Fruit fly (Drosophila melanogaster) whole organism, embryonic: Measurements from ENCODE around the gene h-cup.

Source experiments
- Ada2b ChIP-seq: fragments of 200-800 bp; sonication (Bioruptor generic); IDR thresholded peaks from 2 replicates; pipeline ENCODE4 v1.3.6; 2022; ENCODE audit warnings: missing biosample characterization, missing genetic modification characterization
- Awh ChIP-seq: fragments of 200-800 bp; sonication (Bioruptor generic); IDR thresholded peaks from 2 replicates; pipeline ENCODE4, ENCODE4 v1.3.6; 2022; ENCODE audit warnings: missing biosample characterization, missing genetic modification characterization
- Bteb2 ChIP-seq: fragments of 200-800 bp; sonication (Bioruptor generic); optimal IDR thresholded peaks from 2 replicates; lab custom pipeline; 2016; ENCODE audit warnings: missing biosample characterization, missing genetic modification characterization
- CG1024 ChIP-seq: fragments of 200-800 bp; sonication (Bioruptor generic); IDR thresholded peaks from 2 replicates; pipeline ENCODE4 v1.3.6; 2022; ENCODE audit warnings: missing biosample characterization, missing genetic modification characterization
- CG10543 ChIP-seq: fragments of 200-800 bp; sonication (Bioruptor generic); optimal IDR thresholded peaks from 3 replicates; lab custom pipeline; 2017; ENCODE audit warnings: missing biosample characterization, mild to moderate bottlenecking, missing genetic modification characterization, moderate library complexity
- CG11398 ChIP-seq: fragments of 200-800 bp; sonication (Bioruptor generic); optimal IDR thresholded peaks from 2 replicates; lab custom pipeline; 2016; ENCODE audit warnings: missing biosample characterization, missing genetic modification characterization
- CG12071 ChIP-seq: fragments of 200-800 bp; sonication (Bioruptor generic); optimal IDR thresholded peaks from 3 replicates; lab custom pipeline; 2018; ENCODE audit warnings: missing biosample characterization, mild to moderate bottlenecking, missing genetic modification characterization
- CG15269 ChIP-seq: fragments of 200-800 bp; sonication (Bioruptor generic); optimal IDR thresholded peaks from 2 replicates; lab custom pipeline; 2018; ENCODE audit warnings: missing biosample characterization, mild to moderate bottlenecking, missing genetic modification characterization, moderate library complexity
- CG16813 ChIP-seq: fragments of 200-800 bp; sonication (Bioruptor generic); IDR thresholded peaks from 3 replicates; pipeline ENCODE4 v1.3.6; 2022; ENCODE audit warnings: missing biosample characterization, missing genetic modification characterization; ENCODE audit not compliant: partially characterized antibody
- CG17186 ChIP-seq: fragments of 200-800 bp; sonication (Bioruptor generic); optimal IDR thresholded peaks from 3 replicates; lab custom pipeline; 2017; ENCODE audit warnings: missing biosample characterization, missing genetic modification reagents, missing genetic modification characterization
- CG17361 ChIP-seq: fragments of 200-800 bp; sonication (Bioruptor generic); IDR thresholded peaks from 3 replicates; pipeline ENCODE4 v1.3.6; 2022; ENCODE audit warnings: missing biosample characterization, missing genetic modification characterization
- CG17612 ChIP-seq: fragments of 200-800 bp; sonication (Bioruptor generic); IDR thresholded peaks from 2 replicates; pipeline ENCODE4 v1.3.6; 2022; ENCODE audit warnings: missing biosample characterization, missing genetic modification characterization
- CG2712 ChIP-seq: fragments of 200-800 bp; optimal IDR thresholded peaks from 3 replicates; lab custom pipeline; 2019; ENCODE audit warnings: missing biosample characterization, mild to moderate bottlenecking, missing genetic modification characterization, moderate library complexity
- CG3407 ChIP-seq: fragments of 200-800 bp; sonication (Bioruptor generic); optimal IDR thresholded peaks from 2 replicates; lab custom pipeline; 2018; ENCODE audit warnings: missing biosample characterization, mild to moderate bottlenecking, missing genetic modification characterization
- CG4424 ChIP-seq: fragments of 200-800 bp; sonication (Bioruptor generic); optimal IDR thresholded peaks from 3 replicates; lab custom pipeline; 2016; ENCODE audit warnings: missing biosample characterization, missing genetic modification characterization
- CG7745 ChIP-seq: fragments of 200-800 bp; sonication (Bioruptor generic); optimal IDR thresholded peaks from 2 replicates; lab custom pipeline; 2018; ENCODE audit warnings: missing biosample characterization, mild to moderate bottlenecking, missing genetic modification characterization, moderate library complexity
- CG9437 ChIP-seq: fragments of 200-800 bp; sonication (Bioruptor generic); optimal IDR thresholded peaks from 2 replicates; lab custom pipeline; 2018; ENCODE audit warnings: missing biosample characterization, mild to moderate bottlenecking, missing genetic modification characterization
- CG9609 ChIP-seq: fragments of 200-800 bp; sonication (Bioruptor generic); optimal IDR thresholded peaks from 3 replicates; lab custom pipeline; 2016; ENCODE audit warnings: missing biosample characterization, missing genetic modification characterization
- Chrac-16 ChIP-seq: fragments of 200-800 bp; sonication (Bioruptor generic); optimal IDR thresholded peaks from 3 replicates; lab custom pipeline; 2016; ENCODE audit warnings: missing biosample characterization, missing genetic modification characterization
- Dref ChIP-seq: fragments of 200-800 bp; sonication (Bioruptor generic); IDR thresholded peaks from 2 replicates; pipeline ENCODE4 v1.3.6; 2022; ENCODE audit warnings: missing biosample characterization, missing genetic modification characterization
- E2f1 ChIP-seq: fragments of 200-800 bp; sonication (Bioruptor generic); IDR thresholded peaks from 2 replicates; pipeline ENCODE4 v1.3.6; 2022; ENCODE audit warnings: missing biosample characterization, missing genetic modification characterization
- Ets65A ChIP-seq: fragments of 200-800 bp; sonication (Bioruptor generic); peaks from one replicate; lab custom pipeline; 2016; ENCODE audit warnings: missing biosample characterization, missing genetic modification characterization
- Gsc ChIP-seq: fragments of 200-800 bp; sonication (Bioruptor generic); IDR thresholded peaks from 2 replicates; pipeline ENCODE4 v1.3.6; 2022; ENCODE audit warnings: missing biosample characterization, missing genetic modification characterization
- H15 ChIP-seq: fragments of 200-800 bp; sonication (Bioruptor generic); IDR thresholded peaks from 3 replicates; pipeline ENCODE4 v1.3.6; 2022; ENCODE audit warnings: missing biosample characterization, missing genetic modification characterization
- H2.0 ChIP-seq: fragments of 200-800 bp; sonication (Bioruptor generic); IDR thresholded peaks from 2 replicates; pipeline ENCODE4 v1.3.6; 2022; ENCODE audit warnings: missing biosample characterization, missing genetic modification characterization
- Hsf ChIP-seq: fragments of 200-800 bp; sonication (Bioruptor generic); optimal IDR thresholded peaks from 3 replicates; lab custom pipeline; 2016; ENCODE audit warnings: missing biosample characterization, missing genetic modification characterization
- NC2β ChIP-seq: fragments of 200-800 bp; sonication (Bioruptor generic); optimal IDR thresholded peaks from 2 replicates; lab custom pipeline; 2016; ENCODE audit warnings: missing biosample characterization, missing genetic modification characterization
- Nf-YC ChIP-seq: fragments of 200-800 bp; optimal IDR thresholded peaks from 3 replicates; lab custom pipeline; 2019; ENCODE audit warnings: missing biosample characterization, mild to moderate bottlenecking, missing genetic modification characterization, moderate library complexity
- Oaz ChIP-seq: fragments of 200-800 bp; sonication (Bioruptor generic); IDR thresholded peaks from 2 replicates; pipeline ENCODE4 v1.3.6; 2022; ENCODE audit warnings: missing biosample characterization, missing genetic modification characterization
- Oli ChIP-seq: fragments of 200-800 bp; sonication (Bioruptor generic); optimal IDR thresholded peaks from 2 replicates; lab custom pipeline; 2018; ENCODE audit warnings: missing biosample characterization, mild to moderate bottlenecking, missing genetic modification characterization, moderate library complexity
- Sox102F ChIP-seq: fragments of 200-800 bp; sonication (Bioruptor generic); optimal IDR thresholded peaks from 2 replicates; lab custom pipeline; 2018; ENCODE audit warnings: missing biosample characterization, mild to moderate bottlenecking, missing genetic modification characterization, moderate library complexity
- Spps ChIP-seq: fragments of 200-800 bp; sonication (Bioruptor generic); optimal IDR thresholded peaks from 2 replicates; lab custom pipeline; 2018; ENCODE audit warnings: missing biosample characterization, mild to moderate bottlenecking, missing genetic modification characterization
- Taf1 ChIP-seq: fragments of 200-800 bp; sonication (Bioruptor generic); IDR thresholded peaks from 2 replicates; pipeline ENCODE4 v1.3.6; 2022; ENCODE audit warnings: missing biosample characterization, missing genetic modification characterization
- Xbp1 ChIP-seq: fragments of 200-800 bp; sonication (Bioruptor generic); optimal IDR thresholded peaks from 3 replicates; lab custom pipeline; 2016; ENCODE audit warnings: missing biosample characterization, mild to moderate bottlenecking, missing genetic modification characterization
- ab ChIP-seq: fragments of 200-800 bp; sonication (Bioruptor generic); optimal IDR thresholded peaks from 2 replicates; lab custom pipeline; 2016; ENCODE audit warnings: missing biosample characterization, missing genetic modification characterization
- dm ChIP-seq: fragments of 200-800 bp; sonication (Bioruptor generic); optimal IDR thresholded peaks from 3 replicates; lab custom pipeline; 2016; ENCODE audit warnings: missing biosample characterization, missing genetic modification characterization
- dpn ChIP-seq, 2 experiments: fragments of 200-800 bp; sonication (Bioruptor generic); optimal IDR thresholded peaks; 3 replicates each; lab custom pipeline; 2016; ENCODE audit warnings: missing biosample characterization in 2 of 2, missing genetic modification characterization in 2 of 2
- ems ChIP-seq: fragments of 200-800 bp; sonication (Bioruptor generic); optimal IDR thresholded peaks from 3 replicates; lab custom pipeline; 2016; ENCODE audit warnings: missing biosample characterization, missing genetic modification characterization
- gcm ChIP-seq: fragments of 200-800 bp; sonication (Bioruptor generic); optimal IDR thresholded peaks from 2 replicates; lab custom pipeline; 2019; ENCODE audit warnings: missing biosample characterization, mild to moderate bottlenecking, missing genetic modification characterization, moderate library complexity
- gro ChIP-seq: fragments of 200-800 bp; sonication (Bioruptor generic); optimal IDR thresholded peaks from 2 replicates; lab custom pipeline; 2016; ENCODE audit warnings: missing biosample characterization, missing genetic modification characterization
- gsb ChIP-seq: fragments of 200-800 bp; sonication (Bioruptor generic); IDR thresholded peaks from 2 replicates; pipeline ENCODE4 v1.3.6; 2022; ENCODE audit warnings: missing biosample characterization, missing genetic modification characterization
- gsb-n ChIP-seq: fragments of 200-800 bp; sonication (Bioruptor generic); optimal IDR thresholded peaks from 3 replicates; lab custom pipeline; 2018; ENCODE audit warnings: missing biosample characterization, mild to moderate bottlenecking, missing genetic modification characterization
- hbn ChIP-seq: fragments of 200-800 bp; sonication (Bioruptor generic); IDR thresholded peaks from 2 replicates; pipeline ENCODE4 v1.3.6; 2022; ENCODE audit warnings: missing biosample characterization, missing genetic modification characterization; ENCODE audit not compliant: partially characterized antibody
- luna ChIP-seq: fragments of 200-800 bp; sonication (Bioruptor generic); optimal IDR thresholded peaks from 2 replicates; lab custom pipeline; 2016; ENCODE audit warnings: missing biosample characterization, missing genetic modification characterization
- nerfin-1 ChIP-seq: fragments of 200-800 bp; sonication (Bioruptor generic); optimal IDR thresholded peaks from 3 replicates; lab custom pipeline; 2019; ENCODE audit warnings: missing biosample characterization, mild to moderate bottlenecking, missing genetic modification characterization, moderate library complexity
- odd ChIP-seq: fragments of 200-800 bp; sonication (Bioruptor generic); optimal IDR thresholded peaks from 2 replicates; lab custom pipeline; 2017; ENCODE audit warnings: missing biosample characterization, mild to moderate bottlenecking, missing genetic modification characterization
- peb ChIP-seq: fragments of 200-800 bp; sonication (Bioruptor generic); IDR thresholded peaks from 2 replicates; pipeline ENCODE4 v1.3.6; 2022; ENCODE audit warnings: missing biosample characterization, missing genetic modification characterization
- sd ChIP-seq: fragments of 200-800 bp; sonication (Bioruptor generic); optimal IDR thresholded peaks from 3 replicates; lab custom pipeline; 2018; ENCODE audit warnings: missing biosample characterization, mild to moderate bottlenecking, missing genetic modification characterization, moderate library complexity
- vfl ChIP-seq: fragments of 200-800 bp; sonication (Bioruptor generic); optimal IDR thresholded peaks from 2 replicates; lab custom pipeline; 2016; ENCODE audit warnings: missing biosample characterization, missing genetic modification characterization
- yki ChIP-seq: fragments of >200 bp; optimal IDR thresholded peaks from 3 replicates; lab custom pipeline; 2018

h-cup gene

DNA sequence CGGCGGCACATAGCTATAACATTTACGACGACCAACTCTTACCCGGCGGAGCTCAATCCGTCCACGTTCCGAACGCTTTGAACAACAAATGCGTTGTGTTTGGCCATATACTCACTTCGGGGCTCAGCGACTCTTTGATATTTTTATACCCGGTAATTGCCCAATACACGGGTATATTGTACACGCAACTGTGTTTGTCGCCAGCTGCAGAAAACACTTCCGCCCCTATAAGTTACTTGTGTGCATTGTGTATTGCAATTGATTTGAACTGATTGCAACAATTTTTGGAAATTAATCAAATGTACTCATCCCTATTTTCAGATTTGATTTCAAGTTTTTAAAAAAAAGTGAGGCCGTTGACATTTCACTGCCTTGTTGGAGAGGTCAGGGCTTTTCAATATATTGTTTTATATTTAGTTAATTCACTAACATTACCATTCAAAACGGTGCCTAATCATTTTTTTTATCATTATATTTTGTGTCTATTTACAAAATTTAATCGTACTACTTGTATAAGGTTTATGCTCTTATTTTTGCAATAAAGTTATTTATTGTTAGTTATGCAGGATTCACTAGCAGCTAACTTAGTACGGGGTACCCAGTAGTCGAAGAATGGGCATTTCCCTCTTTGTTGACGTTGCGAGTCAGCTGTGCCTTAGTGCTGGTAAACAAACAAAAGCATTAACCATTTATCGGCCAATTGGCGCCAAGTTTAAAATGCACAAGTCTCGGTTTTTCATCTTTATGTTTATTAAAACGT, 39.6 kb downstream of the h-cup start, which contains the start of gene Nagk (continued):
- peak; percentile 33 for TF ChIP-seq vfl (GFP tag; lab: Kevin White, UChicago)
- TF ChIP-seq Chrac-16 (GFP tag; lab: Kevin White, UChicago), result peak; percentile 62
- peak; percentile 32 for TF ChIP-seq CG3407 (GFP tag; lab: Kevin White, UChicago)
- peak; percentile 5; the same call in 1 of the 3 replicates for TF ChIP-seq H15 (GFP tag; lab: Robert Waterston, UW)
- TF ChIP-seq Ets65A (GFP tag; lab: Kevin White, UChicago), result peak; percentile 91
- peak; percentile 68 for TF ChIP-seq odd (GFP tag; lab: Kevin White, UChicago)
- TF ChIP-seq Bteb2 (GFP tag; lab: Kevin White, UChicago), result peak; percentile 50
- TF ChIP-seq yki (lab: Kevin White, UChicago), result no peak
- peak; percentile 28 for TF ChIP-seq nerfin-1 (tag; lab: Kevin White, UChicago)
- peak; percentile 60; the same call in 1 of the 2 replicates for TF ChIP-seq Awh (GFP tag; lab: Robert Waterston, UW)
- no peak for TF ChIP-seq Gsc (GFP tag; lab: Robert Waterston, UW)
- no peak for TF ChIP-seq peb (GFP tag; lab: Robert Waterston, UW)
- TF ChIP-seq ab, result no peak
- TF ChIP-seq hbn (GFP tag; lab: Robert Waterston, UW), result no peak
- TF ChIP-seq Dref (GFP tag; lab: Robert Waterston, UW), result peak; percentile 56
- peak; percentile 67 for TF ChIP-seq CG10543 (GFP tag; lab: Kevin White, UChicago)
- no peak for TF ChIP-seq Oaz (GFP tag; lab: Robert Waterston, UW)
- TF ChIP-seq Nf-YC (tag; lab: Kevin White, UChicago), result peak; percentile 66
- TF ChIP-seq CG11398, result no peak
- 0 out of 2 replicates have a peak, but pooled peaks have one; percentile 9 for TF ChIP-seq Ada2b (GFP tag; lab: Robert Waterston, UW)
- TF ChIP-seq CG16813 (GFP tag; lab: Robert Waterston, UW), result no peak
- TF ChIP-seq CG9437 (GFP tag; lab: Kevin White, UChicago), result peak; percentile 79
- peak; percentile 59 for TF ChIP-seq CG2712 (tag; lab: Kevin White, UChicago)
- TF ChIP-seq Spps (tag; lab: Kevin White, UChicago), result peak; percentile 26
- TF ChIP-seq CG17612 (GFP tag; lab: Robert Waterston, UW), result no peak
- peak; percentile 44; the same call in 1 of the 2 replicates for TF ChIP-seq H2.0 (GFP tag; lab: Robert Waterston, UW)
- TF ChIP-seq CG4424 (GFP tag; lab: Kevin White, UChicago), result peak; percentile 71
- peak; percentile 38 for TF ChIP-seq dm (GFP tag; lab: Kevin White, UChicago)
- no peak for TF ChIP-seq NC2β
- TF ChIP-seq Hsf (GFP tag; lab: Kevin White, UChicago), result peak; percentile 67
- peak; percentile 39 for TF ChIP-seq gsb-n (tag; lab: Kevin White, UChicago)
- TF ChIP-seq CG9609 (GFP tag; lab: Kevin White, UChicago), result peak; percentile 25
- peak; percentile 60 for TF ChIP-seq CG15269
- TF ChIP-seq gsb, result no peak
- peak; percentile 64 for TF ChIP-seq Xbp1 (GFP tag; lab: Kevin White, UChicago)
- 0 out of 2 replicates have a peak, but pooled peaks have one; percentile 35 for TF ChIP-seq E2f1 (GFP tag; lab: Robert Waterston, UW)
- TF ChIP-seq Sox102F (GFP tag; lab: Kevin White, UChicago), result peak; percentile 64
- TF ChIP-seq sd (tag; lab: Kevin White, UChicago), result no peak
- no peak for TF ChIP-seq Taf1
- peak; percentile 43 for TF ChIP-seq ems (GFP tag; lab: Kevin White, UChicago)
- TF ChIP-seq Oli (tag; lab: Kevin White, UChicago), result peak; percentile 80
- TF ChIP-seq CG7745 (tag; lab: Kevin White, UChicago), result no peak
- peak; percentile 4 for TF ChIP-seq CG12071
- no peak for TF ChIP-seq CG17186 (GFP tag; lab: Kevin White, UChicago)
- peak; percentile 60 for TF ChIP-seq gro (GFP tag; lab: Kevin White, UChicago)
- peak; percentile 46 to 68 for TF ChIP-seq dpn (GFP tag; optimal IDR thresholded peaks at IDR 0.05; lab: Kevin White, UChicago)
- peak; percentile 92 for TF ChIP-seq gcm (GFP tag; lab: Kevin White, UChicago)
- peak; percentile 88 for TF ChIP-seq CG17361 (GFP tag; lab: Robert Waterston, UW)
- TF ChIP-seq CG1024 (GFP tag; lab: Robert Waterston, UW), result peak; percentile 22; the same call in 1 of the 2 replicates
- no peak for TF ChIP-seq luna (GFP tag; lab: Kevin White, UChicago)
